Fruit fly (Drosophila melanogaster): Measurements from ENCODE around the gene Hrs.

The Hrs gene

DNA sequence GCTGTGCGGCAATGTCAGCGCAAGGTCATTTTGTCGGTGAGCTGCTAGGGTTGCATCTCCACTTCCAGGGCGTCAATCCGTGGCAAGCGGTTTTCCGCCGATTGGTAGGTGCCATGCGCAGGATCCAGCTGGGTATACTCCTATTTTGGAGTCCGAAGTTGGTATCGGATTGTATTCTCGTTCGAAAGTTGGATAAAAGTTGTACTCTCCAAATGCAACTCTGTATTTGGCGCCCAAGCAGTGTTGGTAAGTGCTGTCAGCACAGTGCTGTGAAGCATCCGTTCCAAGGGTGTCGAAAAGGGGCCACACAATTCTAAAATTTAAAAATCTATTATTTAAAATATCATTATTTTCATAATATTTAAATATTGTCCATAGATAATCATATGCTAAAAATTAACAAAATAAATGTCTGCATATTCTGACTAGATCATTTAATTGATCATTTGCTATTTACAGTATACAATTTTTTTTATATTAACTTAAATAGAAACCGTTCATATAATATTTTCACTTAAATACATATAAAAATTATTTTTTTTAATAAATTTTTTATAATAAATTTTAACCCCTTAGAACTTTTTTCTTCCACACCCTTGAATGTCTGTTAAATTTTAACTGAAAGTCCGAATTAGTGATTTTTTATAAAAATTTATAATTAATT lies 8.8 kb downstream of the Hrs start (continued):
- peak; percentile 88 for TF ChIP-seq CG8119 (GFP tag; IDR thresholded peaks at IDR 0.05)
- TF ChIP-seq OdsH (GFP tag; optimal IDR thresholded peaks at IDR 0.05), result no peak
- TF ChIP-seq CG11762 (GFP tag; optimal IDR thresholded peaks at IDR 0.05; ENCODE audit: insufficient read depth), result peak; percentile 77
- peak; percentile 89 for TF ChIP-seq CG8632 (GFP tag; optimal IDR thresholded peaks at IDR 0.05)
- peak; percentile 78 for TF ChIP-seq CG7368 (GFP tag; optimal IDR thresholded peaks at IDR 0.05)
- TF ChIP-seq svp (GFP tag), result peak; percentile 97
- TF ChIP-seq CG4318 (GFP tag; optimal IDR thresholded peaks at IDR 0.05), result no peak
- peak in 1 of 2 experiments; percentile 87 for TF ChIP-seq ss (GFP tag; optimal IDR thresholded peaks at IDR 0.05)
- no peak for TF ChIP-seq net (GFP tag; optimal IDR thresholded peaks at IDR 0.05)
- no peak for TF ChIP-seq Sox102F (GFP tag; optimal IDR thresholded peaks at IDR 0.05)
- peak; percentile 17 to 73 for TF ChIP-seq salr (GFP tag; optimal IDR thresholded peaks at IDR 0.05)
- no peak for TF ChIP-seq fd85E (GFP tag; optimal IDR thresholded peaks at IDR 0.05)
- no peak for TF ChIP-seq Eip75B (GFP tag; optimal IDR thresholded peaks at IDR 0.05)
- no peak for TF ChIP-seq Eip93F (GFP tag; optimal IDR thresholded peaks at IDR 0.05)

DNA sequence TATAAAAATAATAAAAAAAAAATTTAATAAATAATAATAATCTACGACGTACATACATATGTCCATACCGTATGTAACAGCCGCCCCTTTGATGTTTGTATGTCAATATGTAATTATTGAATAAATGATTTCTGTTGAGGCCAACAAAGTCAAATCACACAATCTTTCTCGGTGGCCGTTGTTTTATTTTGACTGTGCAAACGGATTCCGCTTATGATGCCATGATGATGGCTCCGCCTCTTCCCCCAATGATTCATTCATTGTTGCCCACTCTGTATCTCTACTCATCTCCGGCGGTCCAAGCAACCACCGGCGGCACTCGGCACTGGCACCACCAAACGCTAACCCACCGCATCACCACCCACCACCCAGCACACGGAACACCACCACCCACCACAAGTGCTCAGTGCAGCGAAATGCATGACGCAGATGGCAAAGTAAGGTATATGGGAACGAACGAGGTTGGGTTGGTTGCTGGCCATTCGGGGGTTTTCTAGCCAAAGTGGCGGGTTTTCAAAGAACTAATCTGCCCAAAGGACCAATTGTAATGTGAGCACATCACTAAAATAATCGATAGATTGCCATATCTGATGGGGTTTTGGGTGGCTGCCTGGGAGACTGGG lies 9.5 kb downstream of the Hrs start:
- no peak for TF ChIP-seq Lpt (GFP tag; optimal IDR thresholded peaks at IDR 0.05)
- TF ChIP-seq CG7368 (GFP tag; optimal IDR thresholded peaks at IDR 0.05), result peak; percentile 52
- peak; percentile 82 for TF ChIP-seq svp (GFP tag)
- TF ChIP-seq CG15336 (GFP tag; IDR thresholded peaks at IDR 0.05), result no peak
- TF ChIP-seq Sox14 (GFP tag; optimal IDR thresholded peaks at IDR 0.05), result peak; percentile 5
- TF ChIP-seq CG16779 (tag; optimal IDR thresholded peaks at IDR 0.05), result peak; percentile 0
- TF ChIP-seq CG3919 (GFP tag; optimal IDR thresholded peaks at IDR 0.05), result peak; percentile 31
- no peak for TF ChIP-seq achi (GFP tag; optimal IDR thresholded peaks at IDR 0.05)
- TF ChIP-seq CG32006 (GFP tag; optimal IDR thresholded peaks at IDR 0.05), result peak; percentile 45
- TF ChIP-seq Eip78C (GFP tag), result peak; percentile 51
- peak; percentile 62 for TF ChIP-seq fkh (GFP tag; optimal IDR thresholded peaks at IDR 0.05)
- TF ChIP-seq lz (GFP tag; optimal IDR thresholded peaks at IDR 0.05), result peak; percentile 5
- TF ChIP-seq CG1621 (tag; optimal IDR thresholded peaks at IDR 0.05), result peak; percentile 0

DNA sequence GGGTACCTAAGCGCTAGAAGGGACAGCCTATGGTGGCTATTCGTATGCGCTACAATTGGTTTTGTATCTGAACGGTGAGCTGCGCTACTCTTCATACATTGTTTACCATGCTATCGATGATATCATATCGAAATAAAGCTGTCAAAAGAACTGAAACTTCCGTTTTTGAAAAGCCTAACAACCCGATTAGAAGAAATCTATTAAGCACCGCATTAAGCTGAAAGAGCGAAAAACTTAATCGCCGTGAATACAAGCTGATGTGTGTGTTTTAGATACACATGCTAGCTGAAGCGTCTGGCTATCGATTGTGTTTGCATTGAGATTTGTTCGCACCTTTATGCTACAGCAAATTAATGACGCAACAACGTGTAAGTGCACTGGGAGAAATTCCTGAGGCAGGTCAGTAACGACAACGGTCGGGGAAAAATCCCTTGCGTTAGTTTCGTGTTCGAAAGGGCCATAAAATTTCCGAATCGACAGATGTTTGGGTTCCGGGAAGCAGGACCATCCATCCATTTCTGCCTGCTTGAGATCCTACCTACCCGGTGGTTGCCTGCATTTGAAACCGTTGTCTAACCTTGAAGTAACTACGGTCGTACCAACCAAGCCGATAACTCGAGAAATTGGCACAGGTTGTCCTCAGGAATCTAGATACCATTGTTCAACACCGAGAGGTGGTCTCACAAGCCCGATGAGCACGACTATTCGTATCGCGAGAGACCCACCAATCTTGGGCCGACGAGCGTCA lies 10.7 kb downstream of the Hrs start:
- TF ChIP-seq CG7368 (GFP tag; optimal IDR thresholded peaks at IDR 0.05) (no peak), CG8319 (GFP tag; optimal IDR thresholded peaks at IDR 0.05) (no peak), ss (GFP tag; optimal IDR thresholded peaks at IDR 0.05) (peak in 1 of 2 experiments; percentile 21), CG16779 (tag; optimal IDR thresholded peaks at IDR 0.05) (peak; percentile 58), esn (GFP tag; optimal IDR thresholded peaks at IDR 0.05) (peak; percentile 24), acj6 (GFP tag; optimal IDR thresholded peaks at IDR 0.05) (peak; percentile 46), CG11294 (GFP tag; IDR thresholded peaks at IDR 0.05) (no peak), salr (GFP tag; optimal IDR thresholded peaks at IDR 0.05) (peak in 1 of 2 experiments; percentile 73), CG6808 (GFP tag; optimal IDR thresholded peaks at IDR 0.05) (no peak), CG6163 (GFP tag; IDR thresholded peaks at IDR 0.05) (no peak), CG8632 (GFP tag; optimal IDR thresholded peaks at IDR 0.05) (peak; percentile 33), achi (GFP tag; optimal IDR thresholded peaks at IDR 0.05) (peak; percentile 53), Ets96B (tag; optimal IDR thresholded peaks at IDR 0.05) (peak; percentile 33), CG4318 (GFP tag; optimal IDR thresholded peaks at IDR 0.05) (peak; percentile 37), CG9139 (GFP tag; optimal IDR thresholded peaks at IDR 0.05) (peak; percentile 28), fkh (GFP tag; optimal IDR thresholded peaks at IDR 0.05) (peak; percentile 90), CG6854 (GFP tag; optimal IDR thresholded peaks at IDR 0.05) (no peak), OdsH (GFP tag; optimal IDR thresholded peaks at IDR 0.05) (peak; percentile 68), CG10631 (GFP tag; optimal IDR thresholded peaks at IDR 0.05) (peak; percentile 74), svp (GFP tag) (no peak), fd59A (GFP tag; optimal IDR thresholded peaks at IDR 0.05) (peak; percentile 23), cyc (GFP tag; optimal IDR thresholded peaks at IDR 0.05) (no peak), CG3919 (GFP tag; optimal IDR thresholded peaks at IDR 0.05) (peak; percentile 70), lz (GFP tag; optimal IDR thresholded peaks at IDR 0.05) (no peak), Sox102F (GFP tag; optimal IDR thresholded peaks at IDR 0.05) (peak; percentile 54), Eip75B (GFP tag; optimal IDR thresholded peaks at IDR 0.05) (peak; percentile 10), Ets21C (GFP tag; optimal IDR thresholded peaks at IDR 0.05) (no peak), CG11762 (GFP tag; optimal IDR thresholded peaks at IDR 0.05; ENCODE audit: insufficient read depth) (peak; percentile 9), Met (GFP tag; optimal IDR thresholded peaks at IDR 0.05) (no peak), CG3032 (tag; optimal IDR thresholded peaks at IDR 0.05) (peak; percentile 14), Lpt (GFP tag; optimal IDR thresholded peaks at IDR 0.05) (peak; percentile 46), Smox (GFP tag; optimal IDR thresholded peaks at IDR 0.05) (no peak), CG6276 (GFP tag; optimal IDR thresholded peaks at IDR 0.05) (peak; percentile 64)
